Worm (Caenorhabditis elegans) whole organism, L3 larva: ENCODE results near the gene W03F9.11.

Source experiments
- nhr-77 ChIP-seq: fragments of 150-350 bp; optimal IDR thresholded peaks from 2 replicates; lab custom pipeline; 2014; ENCODE audit warnings: missing biosample characterization, missing genetic modification characterization
- ztf-11 ChIP-seq: fragments of 150-350 bp; optimal IDR thresholded peaks from 2 replicates; lab custom pipeline; 2014; ENCODE audit warnings: missing biosample characterization, missing genetic modification characterization

ce11 chrV:145694-146093 lies 4.5 kb upstream of the W03F9.11 start:
- TF ChIP-seq ztf-11 (tag; lab: Kevin White, UChicago) (no peak), nhr-77 (tag; lab: Kevin White, UChicago) (no peak)
